Worm (Caenorhabditis elegans) whole organism, L4/young adult: Measurements from ENCODE around the gene Y56A3A.6.

Source experiments
- dao-5 ChIP-seq: sonication (generic microtip); optimal IDR thresholded peaks from 2 replicates; lab custom pipeline; 2016; ENCODE audit warnings: missing genotype, missing genetic modification characterization, moderate library complexity, missing compliant biosample characterization
- him-1 ChIP-seq: sonication (generic microtip); optimal IDR thresholded peaks from 2 replicates; lab custom pipeline; 2016; ENCODE audit warnings: missing genotype, missing genetic modification reagents, missing genetic modification characterization, missing compliant biosample characterization

- TF ChIP-seq him-1 (tag; lab: Kevin White, UChicago) (no peak), dao-5 (tag; lab: Kevin White, UChicago) (no peak)
These were observed 42.5 kb downstream of the Y56A3A.6 start for ce11 chrIII:11836054-11836453.
